Fruit fly (Drosophila melanogaster): Measurements from ENCODE around the gene Pdp1.

Pdp1 gene

dm6 chr3L:7867036-7867787 is at the start of gene Pdp1 (continued):
- TF ChIP-seq CG10959 (GFP tag; IDR thresholded peaks at IDR 0.05) (no peak), Atf-2 (GFP tag; optimal IDR thresholded peaks at IDR 0.05) (no peak), bigmax (GFP tag; optimal IDR thresholded peaks at IDR 0.05) (no peak), cas (GFP tag; IDR thresholded peaks at IDR 0.05) (no peak; the same call in 1 of the 2 replicates), Oaz (GFP tag; IDR thresholded peaks at IDR 0.05) (no peak), Dek (tag; optimal IDR thresholded peaks at IDR 0.05) (peak; percentile 23), dati (GFP tag; IDR thresholded peaks at IDR 0.05) (no peak), MTF-1 (GFP tag; optimal IDR thresholded peaks at IDR 0.05; ENCODE audit: borderline replicate concordance) (no peak), CG34224 (GFP tag; IDR thresholded peaks at IDR 0.05; ENCODE audit: partially characterized antibody) (peak; percentile 35; the same call in 1 of the 3 replicates), CG2875 (GFP tag; optimal IDR thresholded peaks at IDR 0.05) (no peak), maf-S (GFP tag; optimal IDR thresholded peaks at IDR 0.05) (no peak), Nf-YC (tag; optimal IDR thresholded peaks at IDR 0.05) (peak; percentile 23), fd102C (GFP tag; optimal IDR thresholded peaks at IDR 0.05) (no peak), trem (tag; optimal IDR thresholded peaks at IDR 0.05) (peak; percentile 7), crc (GFP tag; optimal IDR thresholded peaks at IDR 0.05) (no peak), kni (GFP tag; optimal IDR thresholded peaks at IDR 0.05) (peak; percentile 81), CG13424 (tag; optimal IDR thresholded peaks at IDR 0.05) (peak; percentile 17), HLHmδ (GFP tag; optimal IDR thresholded peaks at IDR 0.05) (peak; percentile 32), CG2116 (GFP tag; optimal IDR thresholded peaks at IDR 0.05) (peak; percentile 86), Med (GFP tag) (peak; percentile 85), lov (optimal IDR thresholded peaks at IDR 0.05) (no peak), lov (GFP tag; IDR thresholded peaks at IDR 0.05) (peak; percentile 50; the same call in 2 of the 3 replicates), klu (GFP tag; IDR thresholded peaks at IDR 0.05) (no peak), sc (optimal IDR thresholded peaks at IDR 0.05) (no peak), sc (GFP tag; optimal IDR thresholded peaks at IDR 0.05) (peak; percentile 8), CG4328 (GFP tag; optimal IDR thresholded peaks at IDR 0.05) (no peak), C15 (GFP tag; IDR thresholded peaks at IDR 0.05) (no peak), cato (GFP tag; optimal IDR thresholded peaks at IDR 0.05; ENCODE audit: borderline replicate concordance) (no peak), vnd (GFP tag; IDR thresholded peaks at IDR 0.05; ENCODE audit: partially characterized antibody) (peak; percentile 49; the same call in 1 of the 3 replicates), CG14014 (GFP tag; IDR thresholded peaks at IDR 0.05) (peak; percentile 29; the same call in 1 of the 2 replicates), otp (GFP tag; IDR thresholded peaks at IDR 0.05) (peak; percentile 49; the same call in 1 of the 3 replicates), Gug (GFP tag; IDR thresholded peaks at IDR 0.05) (no peak), ase (GFP tag; IDR thresholded peaks at IDR 0.05) (no peak), Ets97D (GFP tag; optimal IDR thresholded peaks at IDR 0.05) (no peak), fd64A (GFP tag; optimal IDR thresholded peaks at IDR 0.05) (no peak), HHEX (GFP tag; optimal IDR thresholded peaks at IDR 0.05) (no peak), sna (GFP tag; IDR thresholded peaks at IDR 0.05; ENCODE audit: partially characterized antibody) (peak; percentile 50; the same call in 1 of the 2 replicates), Oli (tag; optimal IDR thresholded peaks at IDR 0.05) (peak; percentile 5), CG17612 (GFP tag; IDR thresholded peaks at IDR 0.05) (no peak), CG12219 (GFP tag; optimal IDR thresholded peaks at IDR 0.05) (peak; percentile 13), CG1832 (GFP tag; optimal IDR thresholded peaks at IDR 0.05) (peak; percentile 82), CG32767 (GFP tag; IDR thresholded peaks at IDR 0.05) (no peak; the same call in 1 of the 2 replicates), Drgx (GFP tag; IDR thresholded peaks at IDR 0.05) (peak; percentile 65), CG3407 (GFP tag; optimal IDR thresholded peaks at IDR 0.05) (no peak), fru (optimal IDR thresholded peaks at IDR 0.05) (no peak), CG3838 (GFP tag; optimal IDR thresholded peaks at IDR 0.05) (no peak), CG4617 (GFP tag; optimal IDR thresholded peaks at IDR 0.05; ENCODE audit: borderline replicate concordance) (no peak), psq (GFP tag; optimal IDR thresholded peaks at IDR 0.05) (no peak), tx (GFP tag; optimal IDR thresholded peaks at IDR 0.05) (no peak), Six4 (GFP tag; optimal IDR thresholded peaks at IDR 0.05) (no peak)
